Worm (Caenorhabditis elegans) whole organism, L1 larva: ENCODE data around the gene R12B2.6.

Source experiments
- ama-1 ChIP-seq: fragments of 150-350 bp; optimal IDR thresholded peaks from 2 replicates; lab custom pipeline; 2014
- ceh-82 ChIP-seq, 3 experiments: fragments of 150-350 bp in 1 of 3; sonication (generic microtip) in 2 of 3; optimal IDR thresholded peaks; 2 replicates each; lab custom pipeline; 2014 to 2017; ENCODE audit warnings: missing biosample characterization in 3 of 3, missing genetic modification characterization in 3 of 3
- ets-5 ChIP-seq: fragments of 200-800 bp; sonication (Bioruptor generic); IDR thresholded peaks from 2 replicates; pipeline ENCODE4 v1.3.6; 2022; ENCODE audit warnings: missing genetic modification characterization, missing compliant biosample characterization
- lin-14 ChIP-seq: fragments of 200-800 bp; sonication (Bioruptor generic); optimal IDR thresholded peaks from 2 replicates; lab custom pipeline; 2018; ENCODE audit warnings: mild to moderate bottlenecking, missing genetic modification characterization, moderate library complexity, missing compliant biosample characterization
- lsy-2 ChIP-seq, 2 experiments: fragments of 150-350 bp; optimal IDR thresholded peaks; 2 replicates each; lab custom pipeline; 2014; ENCODE audit warnings: missing biosample characterization in 2 of 2, missing genetic modification characterization in 2 of 2
- nhr-28 ChIP-seq: fragments of 150-350 bp; optimal IDR thresholded peaks from 2 replicates; lab custom pipeline; 2014; ENCODE audit warnings: missing biosample characterization, missing genetic modification characterization
- nhr-71 ChIP-seq: sonication (generic microtip); optimal IDR thresholded peaks from 2 replicates; lab custom pipeline; 2016; ENCODE audit warnings: mild to moderate bottlenecking, missing genetic modification characterization, moderate library complexity, missing compliant biosample characterization
- nhr-84 ChIP-seq: sonication (generic microtip); optimal IDR thresholded peaks from 2 replicates; lab custom pipeline; 2017; ENCODE audit warnings: missing biosample characterization, missing genetic modification characterization
- rnt-1 ChIP-seq: sonication (generic microtip); optimal IDR thresholded peaks from 2 replicates; lab custom pipeline; 2016; ENCODE audit warnings: mild to moderate bottlenecking, missing genetic modification characterization, moderate library complexity, missing compliant biosample characterization
- snpc-4 ChIP-seq: fragments of 150-350 bp; optimal IDR thresholded peaks from 2 replicates; lab custom pipeline; 2014; ENCODE audit warnings: missing biosample characterization, missing genetic modification characterization
- ztf-11 ChIP-seq, 2 experiments: sonication (generic microtip); optimal IDR thresholded peaks; 2 replicates each; lab custom pipeline; 2016 to 2017; ENCODE audit warnings: missing genetic modification characterization in 2 of 2, missing biosample characterization in 1 of 2, missing compliant biosample characterization in 1 of 2

DNA sequence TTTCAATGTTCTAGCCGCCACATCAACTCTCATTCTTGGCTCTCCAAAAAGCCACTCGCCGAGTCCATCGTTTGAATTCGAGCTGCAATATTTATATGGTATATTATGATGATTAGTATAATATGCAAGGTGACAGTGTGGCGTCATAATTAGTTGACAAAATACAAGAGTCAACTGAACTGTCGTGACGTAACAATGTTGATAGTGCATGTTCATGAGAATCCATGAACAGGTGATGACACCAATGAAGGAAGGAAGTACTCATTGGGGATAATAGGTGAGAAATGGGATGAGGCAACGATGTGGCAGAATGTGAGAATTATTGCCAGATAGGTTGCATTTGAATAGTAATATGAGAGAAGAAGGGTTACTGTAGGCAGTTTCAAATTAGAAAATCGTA is 39.0 kb downstream of the R12B2.6 start:
- TF ChIP-seq nhr-28 (tag; lab: Kevin White, UChicago) (no peak), ztf-11 (tag; optimal IDR thresholded peaks at IDR 0.05; lab: Kevin White, UChicago) (no peak), lin-14 (GFP tag; lab: Kevin White, UChicago) (no peak), rnt-1 (no peak), ceh-82 (tag; optimal IDR thresholded peaks at IDR 0.05; lab: Kevin White, UChicago) (no peak), ets-5 (GFP tag; lab: Robert Waterston, UW) (no peak), snpc-4 (tag; lab: Kevin White, UChicago) (no peak), ama-1 (lab: Kevin White, UChicago) (no peak), nhr-71 (tag; lab: Kevin White, UChicago) (no peak), nhr-84 (tag; lab: Kevin White, UChicago) (no peak), lsy-2 (tag; optimal IDR thresholded peaks at IDR 0.05; lab: Kevin White, UChicago) (no peak)
